Worm (Caenorhabditis elegans) whole organism, midembryonic: ENCODE data around the gene mec-9.

Source experiments
- T22C8.4 ChIP-seq: fragments of 200-800 bp; sonication (Bioruptor generic); IDR thresholded peaks from 2 replicates; pipeline ENCODE4 v1.3.6; 2022; ENCODE audit warnings: missing genetic modification characterization, missing compliant biosample characterization
- cog-1 ChIP-seq: sonication (generic microtip); optimal IDR thresholded peaks from 2 replicates; lab custom pipeline; 2016; ENCODE audit warnings: missing genetic modification characterization, missing compliant biosample characterization
- flt-1 ChIP-seq: fragments of 200-800 bp; sonication (Bioruptor generic); IDR thresholded peaks from 2 replicates; pipeline ENCODE4 v1.3.6; 2022; ENCODE audit warnings: missing genetic modification characterization, missing compliant biosample characterization
- klf-2 ChIP-seq: fragments of 200-800 bp; sonication (Bioruptor generic); conservative IDR thresholded peaks from 2 replicates; pipeline ENCODE4 v1.3.6; 2022; ENCODE audit warnings: missing genetic modification reagents, missing genetic modification characterization, missing compliant biosample characterization
- med-1 ChIP-seq: sonication (generic microtip); optimal IDR thresholded peaks from 2 replicates; lab custom pipeline; 2017; ENCODE audit warnings: missing genetic modification characterization, mild to moderate bottlenecking, missing compliant biosample characterization, antibody characterized with exemption, missing genetic modification reagents; ENCODE audit not compliant: insufficient read depth
- tab-1 ChIP-seq: fragments of 200-800 bp; sonication (Bioruptor generic); IDR thresholded peaks from 2 replicates; pipeline ENCODE4 v1.3.6; 2022; ENCODE audit warnings: missing genetic modification characterization, missing compliant biosample characterization
- ztf-29 ChIP-seq: fragments of 200-800 bp; sonication (Bioruptor generic); IDR thresholded peaks from 2 replicates; pipeline ENCODE4 v1.3.6; 2022; ENCODE audit warnings: missing genetic modification reagents, missing genetic modification characterization, missing compliant biosample characterization

DNA sequence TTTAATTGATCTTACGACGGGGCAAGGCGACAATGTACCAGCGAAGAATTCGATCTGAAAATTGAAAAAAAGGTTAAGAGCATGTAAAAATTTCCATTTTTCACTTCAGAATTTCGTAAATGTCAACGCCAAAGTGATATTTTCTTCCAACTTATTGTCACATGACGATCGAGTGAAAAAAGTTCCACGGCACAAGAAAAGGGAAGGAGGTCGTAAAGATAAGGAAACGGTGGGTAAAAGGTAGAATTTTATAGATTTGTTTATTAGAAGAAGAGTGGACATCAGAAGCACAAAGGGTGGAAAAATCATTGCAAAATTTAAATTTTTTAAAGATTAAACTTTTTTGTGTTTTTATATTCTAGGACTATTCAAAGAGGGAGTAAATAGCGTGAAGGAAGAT lies 13.0 kb upstream of the mec-9 start:
- no peak for TF ChIP-seq tab-1 (GFP tag; lab: Robert Waterston, UW)
- TF ChIP-seq med-1, result no peak
- no peak for TF ChIP-seq flt-1 (GFP tag; lab: Robert Waterston, UW)
- TF ChIP-seq cog-1 (tag; lab: Kevin White, UChicago), result no peak
- no peak for TF ChIP-seq klf-2 (GFP tag; lab: Robert Waterston, UW)
- no peak for TF ChIP-seq ztf-29 (GFP tag; lab: Robert Waterston, UW)
- no peak for TF ChIP-seq T22C8.4 (GFP tag; lab: Robert Waterston, UW)
